Fruit fly (Drosophila melanogaster): Measurements from ENCODE around the gene FoxP.

DNA sequence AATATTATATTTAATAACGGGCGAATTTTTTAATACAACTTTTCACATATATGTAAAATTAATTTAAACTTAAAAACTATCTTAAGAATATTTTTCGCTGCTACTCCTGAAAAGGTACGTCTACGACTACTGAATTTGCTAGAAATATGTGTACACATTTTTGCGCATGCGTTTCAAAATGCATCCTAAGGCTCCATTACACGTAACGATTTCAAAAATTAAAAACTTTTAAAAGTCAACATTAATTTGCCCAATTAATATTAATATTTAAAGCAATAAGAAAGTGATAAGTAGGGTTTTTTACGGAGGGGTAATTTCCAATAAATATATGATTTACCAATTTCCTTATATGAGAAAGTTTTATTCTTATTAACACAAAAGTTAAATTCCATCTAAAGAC, at the start of gene FoxP:
- TF ChIP-seq CG12768 (GFP tag; optimal IDR thresholded peaks at IDR 0.05), result no peak
- no peak for TF ChIP-seq toe (GFP tag; optimal IDR thresholded peaks at IDR 0.05)
- TF ChIP-seq Crg-1 (GFP tag; optimal IDR thresholded peaks at IDR 0.05), result no peak
- TF ChIP-seq pad (GFP tag; optimal IDR thresholded peaks at IDR 0.05), result no peak
- no peak for TF ChIP-seq bab1 (GFP tag; optimal IDR thresholded peaks at IDR 0.05)
- no peak for TF ChIP-seq Clk (GFP tag; optimal IDR thresholded peaks at IDR 0.05)
- TF ChIP-seq ovo (GFP tag; optimal IDR thresholded peaks at IDR 0.05), result no peak
